Fruit fly (Drosophila melanogaster): Measurements from ENCODE around the gene Hph.
A peak's percentile ranks its signal among the peaks of the same experiment; 100 is the strongest.

The Hph gene

DNA sequence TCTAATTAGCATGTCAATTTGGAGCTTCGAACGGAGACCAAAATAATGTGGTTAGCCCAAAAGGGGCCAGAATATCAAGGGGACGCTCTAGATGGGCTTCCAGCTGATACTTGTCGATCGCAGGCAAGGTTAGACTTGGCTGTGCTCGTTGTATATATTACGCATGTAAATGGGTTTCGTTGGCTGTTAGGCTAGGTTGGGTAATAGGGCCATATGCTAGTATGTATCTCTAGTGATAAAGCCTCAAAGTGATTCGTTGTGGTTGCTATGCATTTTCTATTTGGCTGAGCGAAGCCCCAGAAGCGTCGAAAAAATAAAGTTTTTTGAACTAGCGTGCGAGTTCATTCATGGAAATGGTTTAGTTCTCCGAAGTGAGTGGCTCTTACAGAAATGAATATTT, 33.9 kb downstream of the Hph start:
- no peak for TF ChIP-seq noc (tag; optimal IDR thresholded peaks at IDR 0.05)

DNA sequence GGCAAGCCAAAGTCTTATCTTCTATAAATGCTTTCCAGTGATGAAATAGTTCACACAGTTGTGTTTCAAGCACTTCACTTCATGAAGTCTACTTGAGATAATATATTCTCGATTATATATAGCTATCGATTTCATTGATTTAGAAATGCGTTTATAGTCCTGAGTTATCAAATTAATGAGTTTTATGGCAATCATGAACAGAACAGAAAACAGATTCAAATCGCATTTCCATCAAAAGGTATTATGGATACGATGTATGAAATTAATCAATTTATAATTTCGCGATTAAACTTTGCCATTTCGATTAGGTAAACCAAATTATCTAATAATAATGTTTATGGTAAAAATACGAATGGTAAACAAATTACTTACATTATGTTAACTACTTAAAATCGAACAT, 38.3 kb downstream of the Hph start:
- peak; percentile 10 for TF ChIP-seq noc (tag; optimal IDR thresholded peaks at IDR 0.05)

DNA sequence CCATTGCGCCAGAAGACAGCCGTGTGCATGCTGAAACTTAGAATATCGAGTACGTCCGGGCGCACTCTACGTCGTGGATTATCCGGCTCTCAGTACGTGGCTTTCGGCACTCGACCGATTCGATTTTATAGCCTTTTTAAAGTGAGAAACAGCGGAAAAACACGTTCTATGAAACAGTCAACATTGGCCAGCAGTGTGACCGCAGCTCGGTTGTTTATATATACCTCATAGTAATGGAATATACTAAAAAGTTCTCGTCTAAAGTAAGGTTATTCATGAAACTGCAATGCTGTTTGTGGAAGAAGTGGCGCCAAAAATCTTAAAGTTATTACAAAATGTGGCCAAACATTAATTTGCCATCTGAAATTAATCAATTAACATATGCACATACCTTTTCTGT, 40.5 kb downstream of the Hph start:
- TF ChIP-seq noc (tag; optimal IDR thresholded peaks at IDR 0.05): no peak

DNA sequence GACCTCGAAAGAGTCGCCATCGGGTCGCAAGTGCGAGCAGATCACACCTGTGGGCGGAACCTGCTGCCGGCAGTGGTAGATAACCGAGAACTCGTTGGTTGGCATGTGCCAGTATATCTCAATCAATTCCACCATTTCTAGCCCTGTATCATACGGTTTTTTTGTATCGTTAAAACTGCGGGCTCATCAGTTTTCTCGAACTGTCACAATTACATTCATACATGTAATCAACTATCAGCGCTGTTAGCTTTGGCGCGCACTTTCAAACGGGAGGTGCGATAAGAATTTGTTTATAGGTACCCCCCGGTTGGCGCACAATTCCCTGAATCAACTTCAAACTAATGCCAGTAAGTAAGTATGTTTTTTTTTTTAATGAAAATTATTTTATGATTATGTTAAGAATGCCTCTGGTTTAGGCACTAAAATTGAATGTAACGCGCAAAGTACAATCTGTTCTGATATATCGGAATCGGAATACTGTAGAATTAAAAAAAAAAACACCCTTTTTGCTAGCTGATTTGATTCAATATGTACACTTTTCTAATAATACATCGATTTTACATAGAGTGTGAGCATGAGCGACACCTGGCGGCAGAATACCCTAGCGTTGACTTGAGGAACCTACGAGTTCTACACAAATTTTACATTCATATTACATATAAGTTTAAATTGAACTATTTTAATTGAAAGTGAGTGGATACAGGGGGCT, 41.9 kb downstream of the Hph start:
- TF ChIP-seq noc (tag; optimal IDR thresholded peaks at IDR 0.05): peak; percentile 0

DNA sequence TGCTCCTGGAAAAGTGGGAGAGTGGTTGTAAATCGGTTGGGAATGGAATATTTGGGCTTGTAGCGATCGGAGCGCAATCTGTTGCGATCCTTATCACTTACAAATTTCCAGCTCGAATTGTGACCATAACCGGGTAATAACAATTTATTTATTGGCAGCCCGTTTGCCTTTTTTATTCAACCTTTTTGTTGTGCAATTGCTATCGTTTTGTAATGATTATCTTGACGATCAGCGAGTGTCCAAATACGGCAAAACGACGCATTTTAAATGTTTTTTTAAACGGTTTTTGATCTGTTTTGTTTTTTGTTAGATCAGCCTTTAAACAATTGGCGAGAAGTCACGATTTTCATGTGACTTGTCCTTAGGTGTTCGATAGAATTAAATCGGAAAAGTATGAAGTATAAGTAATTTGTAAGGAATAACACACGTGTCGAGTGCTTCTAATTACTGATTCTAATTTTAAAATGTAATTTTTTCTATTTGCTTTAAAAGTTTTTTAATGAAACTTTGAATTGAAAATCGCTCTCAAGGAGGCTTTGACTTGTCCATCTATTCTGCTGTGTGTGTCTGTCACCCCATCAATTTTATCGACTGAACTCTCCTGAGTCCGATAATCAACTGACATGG, 42.8 kb downstream of the Hph start, which contains the start of gene Tim17b1:
Gene Tim17b1, plus strand, starts transcription at position 577 of the 627 bp plus-strand sequence.
- TF ChIP-seq noc (tag; optimal IDR thresholded peaks at IDR 0.05): no peak

DNA sequence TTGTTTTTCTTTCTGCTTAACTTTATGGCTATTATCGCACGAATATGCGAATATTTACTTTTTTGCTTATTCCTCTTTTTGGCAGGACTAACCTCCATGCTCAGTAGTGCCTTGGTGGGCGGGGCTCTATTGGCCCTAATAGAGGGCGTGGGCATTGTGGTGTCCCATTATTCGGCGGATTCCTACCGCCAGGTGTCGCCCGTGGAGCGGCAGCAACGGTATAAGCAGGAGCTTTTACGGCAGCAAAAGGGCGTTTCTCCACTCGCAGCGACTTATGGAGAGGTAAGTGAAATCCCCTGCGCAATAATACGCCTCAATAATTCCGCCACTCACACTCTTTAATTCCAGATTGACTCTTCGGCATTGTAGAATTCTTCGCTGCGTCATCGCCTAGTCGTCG, 43.8 kb downstream of the Hph start:
- no peak for TF ChIP-seq noc (tag; optimal IDR thresholded peaks at IDR 0.05)

DNA sequence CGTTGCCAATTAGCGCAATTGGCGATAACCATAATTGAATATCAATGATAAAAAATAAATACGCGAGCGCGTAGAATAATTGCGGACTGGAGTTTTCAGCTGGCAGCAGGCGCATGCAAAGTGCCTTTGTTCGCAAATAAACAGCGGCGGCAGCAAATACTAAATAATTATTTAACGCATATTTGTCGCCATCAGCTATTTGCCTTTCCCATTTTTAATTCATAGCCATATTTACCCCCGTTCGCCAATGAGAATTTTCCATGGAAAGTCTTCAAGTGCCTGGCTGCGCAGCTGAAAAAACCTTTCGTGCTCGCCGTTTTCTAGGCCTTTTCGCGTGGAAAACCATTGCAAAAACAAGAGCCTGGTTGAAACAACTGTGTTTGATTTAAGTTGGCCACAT, 45.1 kb downstream of the Hph start:
- TF ChIP-seq noc (tag; optimal IDR thresholded peaks at IDR 0.05): peak; percentile 60

DNA sequence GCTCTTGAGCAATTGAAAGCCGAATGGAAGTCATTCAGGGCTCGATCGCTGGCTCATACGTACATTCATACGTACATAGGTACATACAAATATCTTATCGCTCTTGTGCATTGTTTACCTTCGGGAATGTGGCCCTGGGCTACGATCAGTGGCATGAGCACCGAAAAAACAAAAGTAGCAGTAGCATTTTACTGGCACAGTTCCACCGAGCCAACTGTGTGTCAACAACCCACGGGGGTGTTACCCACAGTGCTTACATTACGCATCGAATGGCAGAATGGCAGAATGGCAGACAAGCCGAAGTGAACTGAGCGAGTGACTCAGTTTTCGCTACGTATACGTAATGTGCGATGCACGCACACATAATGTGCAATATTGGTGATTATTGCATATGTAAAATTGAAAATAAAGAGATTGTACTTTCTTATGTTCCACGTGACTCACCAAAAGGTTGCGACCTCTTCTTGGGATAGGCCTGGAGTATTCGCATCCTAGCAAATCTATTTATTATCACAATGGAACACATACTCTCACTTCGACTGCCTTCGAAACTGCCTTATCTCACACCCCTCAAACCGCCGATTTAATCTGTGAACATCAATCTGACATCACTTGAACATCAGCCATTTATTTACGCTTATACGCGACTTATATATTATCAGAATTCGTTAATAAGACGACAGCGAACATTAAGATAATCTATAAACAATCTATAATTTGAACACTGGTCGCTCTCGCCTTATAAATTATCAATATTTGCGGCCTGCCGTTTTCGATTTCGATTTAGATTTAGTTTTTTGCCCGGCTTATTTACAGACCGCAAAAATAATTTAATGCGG, 46.3 kb downstream of the Hph start:
- peak; percentile 90 for TF ChIP-seq noc (tag; optimal IDR thresholded peaks at IDR 0.05)

DNA sequence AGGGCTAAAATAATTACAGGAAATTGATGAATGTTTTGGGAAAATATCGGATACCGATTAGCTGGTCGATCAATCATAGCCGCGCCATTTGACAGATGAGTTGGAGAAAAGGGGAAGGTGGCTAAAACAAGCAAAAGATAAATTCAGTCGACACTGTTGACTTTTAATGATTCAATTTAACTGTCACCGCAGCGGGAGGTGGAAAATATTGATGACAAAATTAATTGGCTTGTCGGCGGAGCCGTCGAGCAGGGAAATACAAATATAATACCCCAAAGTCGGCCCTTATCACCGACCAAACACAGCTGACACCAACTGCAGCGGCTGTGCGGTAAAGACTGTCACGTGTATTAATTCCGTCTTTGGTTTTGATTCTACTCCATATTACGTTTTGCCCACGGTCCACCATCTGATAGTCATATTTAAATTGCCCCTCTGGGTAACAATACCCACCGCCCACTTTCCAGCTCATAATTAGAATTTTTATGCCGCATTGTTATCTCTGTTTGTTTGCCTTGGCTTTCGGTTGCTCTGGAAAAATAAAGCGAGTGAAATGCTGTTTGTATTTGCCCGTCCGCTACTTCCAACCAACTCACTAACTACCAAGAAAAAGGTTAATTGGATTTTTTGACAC, 49.1 kb downstream of the Hph start:
- peak; percentile 26 for TF ChIP-seq noc (tag; optimal IDR thresholded peaks at IDR 0.05)

DNA sequence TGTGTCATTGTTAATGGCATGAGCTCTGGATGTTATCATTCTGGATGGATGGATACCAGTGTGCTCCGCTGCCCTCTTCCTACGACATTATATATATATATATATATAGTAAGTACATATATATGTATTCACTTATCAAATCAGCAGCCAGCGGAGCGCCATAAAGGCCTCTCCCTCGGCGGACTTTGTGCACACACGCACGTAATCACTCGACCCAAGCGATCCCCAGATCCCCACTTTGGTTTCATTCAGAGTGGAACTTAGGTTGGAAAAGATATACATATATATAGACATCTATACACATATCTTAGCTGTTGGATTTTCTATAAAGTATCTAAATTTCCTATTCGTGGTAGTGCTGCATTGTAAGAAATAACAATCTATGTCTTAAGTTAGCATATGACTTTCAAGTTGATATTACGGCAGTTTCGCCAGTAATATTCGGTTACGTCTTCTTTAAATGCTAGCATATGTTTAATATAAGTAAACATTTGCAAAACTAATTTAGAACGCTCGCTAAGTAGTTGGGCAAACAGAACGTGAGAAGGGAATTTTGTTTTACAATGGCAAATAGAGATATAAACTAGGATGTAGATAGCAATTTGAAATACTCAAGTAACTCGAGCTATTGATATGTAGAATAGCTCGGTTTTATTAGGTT, 51.4 kb downstream of the Hph start:
- TF ChIP-seq noc (tag; optimal IDR thresholded peaks at IDR 0.05): no peak

DNA sequence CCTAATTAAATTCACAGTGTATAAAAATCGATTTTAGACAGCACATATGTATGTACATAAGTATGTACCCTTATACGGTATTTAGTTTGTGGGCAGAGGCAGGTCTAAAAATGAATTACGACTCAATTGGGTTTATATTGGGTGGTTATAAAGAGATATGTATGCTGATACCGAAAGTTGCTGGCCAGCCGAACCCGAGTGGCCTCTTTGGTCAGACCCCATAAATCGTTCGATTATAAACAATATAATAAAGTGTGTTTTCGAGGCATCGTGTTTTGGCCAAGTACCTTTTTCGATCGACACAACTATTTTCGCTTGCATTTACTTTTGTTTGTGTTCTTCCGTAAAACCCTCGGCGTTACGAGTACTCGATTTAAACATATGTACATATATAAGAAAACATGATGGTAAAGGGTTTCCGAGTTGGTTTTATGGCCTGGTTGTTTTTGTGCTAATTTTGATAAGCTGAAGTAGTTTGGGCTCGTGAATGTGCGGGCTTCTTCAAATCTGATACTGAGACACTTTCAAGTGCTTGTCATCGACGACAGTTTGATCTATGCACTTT, 52.5 kb downstream of the Hph start:
- TF ChIP-seq noc (tag; optimal IDR thresholded peaks at IDR 0.05): peak; percentile 73

DNA sequence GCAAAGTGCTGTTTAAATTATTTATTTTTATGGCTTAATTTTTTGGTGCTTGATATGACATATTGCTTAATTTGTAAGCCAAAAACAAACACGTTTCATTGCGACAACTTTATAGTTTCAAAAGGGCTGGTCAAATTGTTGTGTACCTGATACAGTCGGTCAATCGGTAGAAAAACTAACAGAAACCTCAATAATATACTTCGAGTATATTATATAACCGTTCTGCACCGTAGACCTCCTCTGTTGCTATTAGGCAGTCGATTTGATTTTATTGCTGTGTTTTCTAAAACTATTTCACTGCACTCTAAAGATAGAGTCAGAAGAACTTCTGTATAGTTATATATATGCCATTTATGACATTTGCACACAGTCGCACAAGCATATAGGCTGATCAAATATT, 53.4 kb downstream of the Hph start:
- TF ChIP-seq noc (tag; optimal IDR thresholded peaks at IDR 0.05): no peak

DNA sequence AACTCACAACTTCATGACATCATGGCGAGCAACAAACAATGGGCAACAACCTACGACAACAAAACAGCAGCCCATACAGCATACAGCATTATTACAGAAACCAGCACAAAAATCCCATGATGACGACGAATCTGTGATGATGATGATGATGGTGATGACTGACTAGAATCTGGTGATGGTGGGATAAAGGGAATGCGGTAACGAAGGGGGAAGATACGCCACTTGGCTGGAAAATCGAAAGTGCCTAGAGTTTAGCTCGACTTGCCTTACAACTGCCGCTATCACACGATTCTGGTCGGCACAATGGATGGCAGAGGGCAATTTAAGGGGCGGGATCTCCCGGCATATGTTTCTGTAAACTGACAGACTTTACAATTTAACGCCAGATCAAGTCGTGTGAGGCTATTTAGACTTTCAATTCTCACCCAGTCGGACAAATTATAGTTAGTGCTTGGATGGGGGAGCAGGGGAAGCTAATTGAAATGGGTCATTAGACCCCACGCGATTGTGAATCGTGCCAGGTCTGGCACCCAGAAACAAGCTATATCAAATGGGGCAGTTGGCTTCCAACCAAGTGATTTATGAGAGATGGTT, 58.3 kb downstream of the Hph start:
- no peak for TF ChIP-seq noc (tag; optimal IDR thresholded peaks at IDR 0.05)

DNA sequence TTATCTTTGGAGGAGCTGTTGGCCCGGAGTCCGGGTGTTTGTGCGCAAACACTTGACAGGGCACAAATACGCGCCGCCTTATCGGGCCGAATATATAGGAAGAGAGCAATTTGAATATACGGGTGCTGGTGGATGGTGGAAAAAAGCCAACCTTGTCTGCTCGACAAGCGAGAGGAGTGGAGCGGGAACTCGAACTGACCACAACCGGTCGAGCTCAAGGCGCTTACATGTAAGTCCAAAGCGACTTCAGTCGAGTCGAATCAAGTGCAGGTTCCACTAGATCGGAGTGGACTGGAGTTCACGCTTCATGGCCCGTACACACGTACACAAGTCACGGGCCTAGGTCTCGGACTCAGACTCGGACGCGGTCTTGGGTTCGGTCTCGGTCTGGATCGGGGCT, 59.0 kb downstream of the Hph start:
- no peak for TF ChIP-seq noc (tag; optimal IDR thresholded peaks at IDR 0.05)

DNA sequence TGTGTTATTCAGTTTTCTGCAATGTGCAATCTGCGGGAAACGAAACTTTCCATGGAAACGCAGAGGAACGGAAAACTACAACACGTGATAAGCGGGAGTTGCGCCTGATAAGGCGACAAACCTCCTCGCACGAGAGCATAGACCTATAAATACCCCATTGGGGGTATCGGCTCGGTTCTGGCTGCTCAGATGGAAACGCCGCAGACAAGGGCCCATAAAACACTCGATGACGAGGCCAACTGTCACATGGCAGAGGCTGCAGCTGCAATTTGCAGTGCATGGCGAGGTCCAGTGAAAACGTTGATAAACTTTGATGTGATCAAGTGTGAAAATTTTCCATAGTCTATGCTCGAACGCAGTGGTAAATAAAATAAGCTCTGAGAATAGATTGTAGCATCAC, 60.0 kb downstream of the Hph start:
- TF ChIP-seq noc (tag; optimal IDR thresholded peaks at IDR 0.05): no peak
